Fruit fly (Drosophila melanogaster) whole organism, embryonic: Measurements from ENCODE around the gene CG14431.

ENCODE experiments used
- CG1024 ChIP-seq: fragments of 200-800 bp; sonication (Bioruptor generic); IDR thresholded peaks from 2 replicates; pipeline ENCODE4 v1.3.6; 2022; ENCODE audit warnings: missing biosample characterization, missing genetic modification characterization
- CG10543 ChIP-seq: fragments of 200-800 bp; sonication (Bioruptor generic); optimal IDR thresholded peaks from 3 replicates; lab custom pipeline; 2017; ENCODE audit warnings: missing biosample characterization, mild to moderate bottlenecking, missing genetic modification characterization, moderate library complexity
- CG11247 ChIP-seq: fragments of 200-800 bp; sonication (Bioruptor generic); IDR thresholded peaks from 2 replicates; pipeline ENCODE4 v1.3.6; 2022; ENCODE audit warnings: missing biosample characterization, missing genetic modification characterization
- CG11696 ChIP-seq: fragments of 200-800 bp; sonication (Bioruptor generic); IDR thresholded peaks from 2 replicates; pipeline ENCODE4 v1.3.6; 2022; ENCODE audit warnings: missing biosample characterization, missing genetic modification characterization
- CG12219 ChIP-seq: fragments of 200-800 bp; sonication (Bioruptor generic); optimal IDR thresholded peaks from 3 replicates; lab custom pipeline; 2018; ENCODE audit warnings: missing biosample characterization, mild to moderate bottlenecking, missing genetic modification characterization
- CG12659 ChIP-seq: fragments of 200-800 bp; sonication (Bioruptor generic); optimal IDR thresholded peaks from 3 replicates; lab custom pipeline; 2017; ENCODE audit warnings: mild to moderate bottlenecking, missing biosample characterization, missing genetic modification reagents, missing genetic modification characterization
- CG13287 ChIP-seq: fragments of 200-800 bp; sonication (Bioruptor generic); IDR thresholded peaks from 2 replicates; pipeline ENCODE4 v1.3.6; 2022; ENCODE audit warnings: missing biosample characterization, missing genetic modification characterization; ENCODE audit not compliant: partially characterized antibody
- CG13296 ChIP-seq: fragments of 200-800 bp; sonication (Bioruptor generic); optimal IDR thresholded peaks from 3 replicates; lab custom pipeline; 2018; ENCODE audit warnings: missing biosample characterization, mild to moderate bottlenecking, missing genetic modification characterization
- CG14965 ChIP-seq: fragments of 200-800 bp; sonication (Bioruptor generic); optimal IDR thresholded peaks from 2 replicates; lab custom pipeline; 2016; ENCODE audit warnings: missing biosample characterization, missing genetic modification characterization, borderline replicate concordance
- CG17912 ChIP-seq: fragments of 200-800 bp; sonication (Bioruptor generic); optimal IDR thresholded peaks from 2 replicates; lab custom pipeline; 2018; ENCODE audit warnings: missing biosample characterization, mild to moderate bottlenecking, missing genetic modification characterization
- CG2116 ChIP-seq: fragments of 200-800 bp; sonication (Bioruptor generic); optimal IDR thresholded peaks from 3 replicates; lab custom pipeline; 2018; ENCODE audit warnings: missing biosample characterization, mild to moderate bottlenecking, missing genetic modification characterization
- CG31388 ChIP-seq: fragments of 200-800 bp; sonication (Bioruptor generic); optimal IDR thresholded peaks from 2 replicates; lab custom pipeline; 2016; ENCODE audit warnings: missing biosample characterization, missing genetic modification characterization
- CG32767 ChIP-seq: fragments of 200-800 bp; sonication (Bioruptor generic); IDR thresholded peaks from 2 replicates; pipeline ENCODE4 v1.3.6; 2022; ENCODE audit warnings: missing biosample characterization, missing genetic modification characterization
- CG3995 ChIP-seq: fragments of 200-800 bp; sonication (Bioruptor generic); optimal IDR thresholded peaks from 3 replicates; lab custom pipeline; 2016; ENCODE audit warnings: missing biosample characterization, missing genetic modification characterization
- CG4854 ChIP-seq: fragments of 200-800 bp; sonication (Bioruptor generic); optimal IDR thresholded peaks from 2 replicates; lab custom pipeline; 2016; ENCODE audit warnings: missing biosample characterization, missing genetic modification characterization, inconsistent platforms
- CG6683 ChIP-seq: fragments of 200-800 bp; sonication (Bioruptor generic); optimal IDR thresholded peaks from 2 replicates; lab custom pipeline; 2017; ENCODE audit warnings: missing biosample characterization, mild to moderate bottlenecking, missing genetic modification characterization, missing genetic modification reagents
- CG7963 ChIP-seq: fragments of 200-800 bp; sonication (Bioruptor generic); IDR thresholded peaks from 3 replicates; pipeline ENCODE4 v1.3.6; 2022; ENCODE audit warnings: missing biosample characterization, missing genetic modification characterization; ENCODE audit not compliant: partially characterized antibody
- CG9437 ChIP-seq: fragments of 200-800 bp; sonication (Bioruptor generic); optimal IDR thresholded peaks from 2 replicates; lab custom pipeline; 2018; ENCODE audit warnings: missing biosample characterization, mild to moderate bottlenecking, missing genetic modification characterization
- CG9876 ChIP-seq: fragments of 200-800 bp; sonication (Bioruptor generic); optimal IDR thresholded peaks from 2 replicates; lab custom pipeline; 2016; ENCODE audit warnings: missing biosample characterization, missing genetic modification characterization
- Gug ChIP-seq: fragments of 200-800 bp; sonication (Bioruptor generic); IDR thresholded peaks from 4 replicates; pipeline ENCODE4 v1.3.6; 2022; ENCODE audit warnings: missing biosample characterization, missing genetic modification characterization
- H15 ChIP-seq: fragments of 200-800 bp; sonication (Bioruptor generic); IDR thresholded peaks from 3 replicates; pipeline ENCODE4 v1.3.6; 2022; ENCODE audit warnings: missing biosample characterization, missing genetic modification characterization
- Hand ChIP-seq: fragments of 200-800 bp; sonication (Bioruptor generic); optimal IDR thresholded peaks from 2 replicates; lab custom pipeline; 2017; ENCODE audit warnings: mild to moderate bottlenecking, missing biosample characterization, missing genetic modification reagents, missing genetic modification characterization
- NC2α ChIP-seq: fragments of 200-800 bp; sonication (Bioruptor generic); optimal IDR thresholded peaks from 2 replicates; lab custom pipeline; 2016; ENCODE audit warnings: missing biosample characterization, missing genetic modification characterization
- NFAT ChIP-seq: fragments of 200-800 bp; sonication (Bioruptor generic); IDR thresholded peaks from 2 replicates; pipeline ENCODE4 v1.3.6; 2022; ENCODE audit warnings: missing biosample characterization, missing genetic modification characterization
- PHDP ChIP-seq: fragments of 200-800 bp; sonication (Bioruptor generic); optimal IDR thresholded peaks from 3 replicates; lab custom pipeline; 2018; ENCODE audit warnings: missing biosample characterization, mild to moderate bottlenecking, missing genetic modification characterization, moderate library complexity
- Side ChIP-seq: fragments of 200-800 bp; sonication (Bioruptor generic); optimal IDR thresholded peaks from 2 replicates; lab custom pipeline; 2016; ENCODE audit warnings: missing biosample characterization, missing genetic modification characterization
- Sin3A ChIP-seq: fragments of >200 bp; optimal IDR thresholded peaks from 2 replicates; lab custom pipeline; 2018
- Sox100B ChIP-seq: fragments of 200-800 bp; sonication (Bioruptor generic); optimal IDR thresholded peaks from 3 replicates; lab custom pipeline; 2018; ENCODE audit warnings: missing biosample characterization, mild to moderate bottlenecking, missing genetic modification characterization
- ab ChIP-seq: fragments of 200-800 bp; sonication (Bioruptor generic); optimal IDR thresholded peaks from 2 replicates; lab custom pipeline; 2016; ENCODE audit warnings: missing biosample characterization, missing genetic modification characterization
- ac ChIP-seq: fragments of 200-800 bp; sonication (Bioruptor generic); optimal IDR thresholded peaks from 3 replicates; lab custom pipeline; 2017; ENCODE audit warnings: missing biosample characterization, mild to moderate bottlenecking, missing genetic modification characterization
- al ChIP-seq: fragments of 200-800 bp; sonication (Bioruptor generic); IDR thresholded peaks from 2 replicates; pipeline ENCODE4 v1.3.6; 2022; ENCODE audit warnings: missing biosample characterization, missing genetic modification characterization
- ato ChIP-seq: fragments of 200-800 bp; sonication (Bioruptor generic); IDR thresholded peaks from 2 replicates; pipeline ENCODE4 v1.3.6; 2022; ENCODE audit warnings: missing biosample characterization, missing genetic modification characterization; ENCODE audit not compliant: partially characterized antibody
- cas ChIP-seq: fragments of 200-800 bp; sonication (Bioruptor generic); IDR thresholded peaks from 2 replicates; pipeline ENCODE4 v1.3.6; 2022; ENCODE audit warnings: missing biosample characterization, missing genetic modification characterization
- cato ChIP-seq: fragments of 200-800 bp; sonication (Bioruptor generic); optimal IDR thresholded peaks from 2 replicates; lab custom pipeline; 2016; ENCODE audit warnings: missing biosample characterization, missing genetic modification characterization, borderline replicate concordance
- caup ChIP-seq: fragments of 200-800 bp; sonication (Bioruptor generic); optimal IDR thresholded peaks from 3 replicates; lab custom pipeline; 2017; ENCODE audit warnings: missing biosample characterization, mild to moderate bottlenecking, missing genetic modification characterization, moderate library complexity; ENCODE audit not compliant: severe bottlenecking
- cg ChIP-seq: fragments of 200-800 bp; sonication (Bioruptor generic); optimal IDR thresholded peaks from 3 replicates; lab custom pipeline; 2019; ENCODE audit warnings: missing biosample characterization, mild to moderate bottlenecking, missing genetic modification characterization, moderate library complexity
- chinmo ChIP-seq: fragments of 200-800 bp; sonication (Bioruptor generic); IDR thresholded peaks from 4 replicates; pipeline ENCODE4 v1.3.6; 2022; ENCODE audit warnings: missing biosample characterization, missing genetic modification characterization; ENCODE audit not compliant: partially characterized antibody
- corto ChIP-seq: fragments of 200-800 bp; sonication (Bioruptor generic); optimal IDR thresholded peaks from 2 replicates; lab custom pipeline; 2016; ENCODE audit warnings: missing biosample characterization, mild to moderate bottlenecking, missing genetic modification characterization, moderate library complexity
- crp ChIP-seq, 2 experiments: fragments of 200-800 bp; sonication (Bioruptor generic); optimal IDR thresholded peaks; 2 replicates in 1 of 2; 3 replicates in 1 of 2; lab custom pipeline; 2017; ENCODE audit warnings: missing biosample characterization in 2 of 2, missing genetic modification characterization in 2 of 2, mild to moderate bottlenecking in 1 of 2, moderate library complexity in 1 of 2
- cwo ChIP-seq: fragments of 200-800 bp; sonication (Bioruptor generic); optimal IDR thresholded peaks from 3 replicates; lab custom pipeline; 2017; ENCODE audit warnings: missing biosample characterization, missing genetic modification characterization, mild to moderate bottlenecking, moderate library complexity, missing genetic modification reagents
- disco-r ChIP-seq: fragments of 200-800 bp; sonication (Bioruptor generic); optimal IDR thresholded peaks from 2 replicates; lab custom pipeline; 2016; ENCODE audit warnings: missing biosample characterization, missing genetic modification characterization
- dmrt99B ChIP-seq: fragments of 200-800 bp; sonication (Bioruptor generic); optimal IDR thresholded peaks from 2 replicates; lab custom pipeline; 2018; ENCODE audit warnings: missing biosample characterization, mild to moderate bottlenecking, missing genetic modification characterization, moderate library complexity
- dysf ChIP-seq: fragments of 200-800 bp; sonication (Bioruptor generic); IDR thresholded peaks from 3 replicates; pipeline ENCODE4 v1.3.6; 2022; ENCODE audit warnings: missing biosample characterization, missing genetic modification characterization
- en ChIP-seq: fragments of 200-800 bp; sonication (Bioruptor generic); optimal IDR thresholded peaks from 2 replicates; lab custom pipeline; 2016; ENCODE audit warnings: missing biosample characterization, missing genetic modification characterization
- ftz-f1 ChIP-seq: fragments of 200-800 bp; sonication (Bioruptor generic); optimal IDR thresholded peaks from 2 replicates; lab custom pipeline; 2016; ENCODE audit warnings: missing biosample characterization, missing genetic modification characterization
- kay ChIP-seq: fragments of 200-800 bp; sonication (Bioruptor generic); optimal IDR thresholded peaks from 2 replicates; lab custom pipeline; 2016; ENCODE audit warnings: missing biosample characterization, missing genetic modification characterization
- mirr ChIP-seq: fragments of 200-800 bp; sonication (Bioruptor generic); optimal IDR thresholded peaks from 3 replicates; lab custom pipeline; 2018; ENCODE audit warnings: missing biosample characterization, mild to moderate bottlenecking, missing genetic modification characterization
- pnt ChIP-seq: fragments of 200-800 bp; sonication (Bioruptor generic); optimal IDR thresholded peaks from 3 replicates; lab custom pipeline; 2016; ENCODE audit warnings: missing biosample characterization, missing genetic modification characterization
- ranshi ChIP-seq: fragments of 200-800 bp; sonication (Bioruptor generic); IDR thresholded peaks from 2 replicates; pipeline ENCODE4 v1.3.6; 2022; ENCODE audit warnings: missing biosample characterization, missing genetic modification characterization
- row ChIP-seq: fragments of 200-800 bp; sonication (Bioruptor generic); IDR thresholded peaks from 3 replicates; pipeline ENCODE4 v1.3.6; 2022; ENCODE audit warnings: missing biosample characterization, missing genetic modification characterization
- salm ChIP-seq: fragments of 200-800 bp; sonication (Bioruptor generic); optimal IDR thresholded peaks from 2 replicates; lab custom pipeline; 2018; ENCODE audit warnings: missing biosample characterization, mild to moderate bottlenecking, missing genetic modification characterization

Gene CG14431

DNA sequence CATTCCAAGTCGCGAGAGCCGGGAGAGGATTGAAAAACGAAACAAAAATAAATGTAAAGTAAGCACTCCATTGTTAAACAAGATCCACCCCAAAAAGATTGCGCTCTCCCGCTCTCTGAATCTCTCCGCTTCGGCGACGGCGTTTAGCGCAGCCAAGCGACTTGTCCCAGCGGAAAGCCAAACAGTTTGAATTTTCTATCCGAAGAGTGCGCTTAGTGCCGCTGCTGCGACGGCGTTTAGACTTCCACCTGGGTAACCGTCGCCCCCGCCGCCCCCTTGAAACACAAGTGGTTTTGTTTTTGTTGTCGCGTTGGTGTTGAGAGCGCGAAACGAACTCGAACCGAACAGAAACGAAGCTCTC lies 90.4 kb downstream of the CG14431 start, which contains the start of gene Inx2 (continued):
- TF ChIP-seq CG14965 (GFP tag; lab: Kevin White, UChicago) (no peak), ato (GFP tag; lab: Robert Waterston, UW) (0 out of 2 replicates have a peak, but pooled peaks have one; percentile 26), CG4854 (GFP tag; lab: Kevin White, UChicago) (no peak), Sox100B (no peak), CG12659 (GFP tag; lab: Kevin White, UChicago) (peak; percentile 9), cg (GFP tag; lab: Kevin White, UChicago) (no peak), dysf (peak; percentile 26; the same call in 1 of the 3 replicates), chinmo (GFP tag; lab: Robert Waterston, UW) (peak; percentile 92), Sin3A (lab: Kevin White, UChicago) (no peak), row (GFP tag; lab: Robert Waterston, UW) (peak; percentile 22; the same call in 1 of the 3 replicates), salm (tag; lab: Kevin White, UChicago) (no peak), caup (GFP tag; lab: Kevin White, UChicago) (peak; percentile 68), Gug (GFP tag; lab: Robert Waterston, UW) (no peak; the same call in 3 of the 4 replicates), cas (no peak), kay (no peak), CG3995 (GFP tag; lab: Kevin White, UChicago) (no peak), CG6683 (no peak), CG13296 (peak; percentile 49), dmrt99B (no peak), CG32767 (GFP tag; lab: Robert Waterston, UW) (0 out of 2 replicates have a peak, but pooled peaks have one; percentile 9), CG2116 (no peak), CG1024 (no peak), ab (no peak), ac (GFP tag; lab: Kevin White, UChicago) (peak; percentile 18), CG11696 (no peak), CG10543 (GFP tag; lab: Kevin White, UChicago) (peak; percentile 82), CG9437 (GFP tag; lab: Kevin White, UChicago) (no peak), NC2α (GFP tag; lab: Kevin White, UChicago) (peak; percentile 1), al (GFP tag; lab: Robert Waterston, UW) (no peak), ftz-f1 (GFP tag; lab: Kevin White, UChicago) (peak; percentile 61), crp (GFP tag; optimal IDR thresholded peaks at IDR 0.05; lab: Kevin White, UChicago) (no peak), en (GFP tag; lab: Kevin White, UChicago) (no peak), PHDP (peak; percentile 25), CG9876 (no peak), CG7963 (GFP tag; lab: Robert Waterston, UW) (no peak), cato (GFP tag; lab: Kevin White, UChicago) (no peak), pnt (GFP tag; lab: Kevin White, UChicago) (no peak), CG12219 (GFP tag; lab: Kevin White, UChicago) (peak; percentile 35), CG11247 (GFP tag; lab: Robert Waterston, UW) (no peak), NFAT (GFP tag; lab: Robert Waterston, UW) (peak; percentile 56; the same call in 1 of the 2 replicates), Side (GFP tag; lab: Kevin White, UChicago) (peak; percentile 15), ranshi (GFP tag; lab: Robert Waterston, UW) (no peak; the same call in 1 of the 2 replicates), Hand (GFP tag; lab: Kevin White, UChicago) (no peak), disco-r (GFP tag; lab: Kevin White, UChicago) (no peak), cwo (peak; percentile 38), H15 (GFP tag; lab: Robert Waterston, UW) (no peak), CG17912 (GFP tag; lab: Kevin White, UChicago) (no peak), mirr (GFP tag; lab: Kevin White, UChicago) (peak; percentile 76), CG31388 (GFP tag; lab: Kevin White, UChicago) (no peak), corto (no peak), CG13287 (peak; percentile 61; the same call in 1 of the 2 replicates)
